Worm (Caenorhabditis elegans): ENCODE data around the gene amdh-1.

amdh-1 gene

ce11 chrIII:6280070-6280596, 28.5 kb downstream of the amdh-1 start, which contains the start of gene hmg-1.2 (continued):
- TF ChIP-seq Y56A3A.18 (GFP tag; IDR thresholded peaks at IDR 0.05) (no peak), F57A8.1 (GFP tag; optimal IDR thresholded peaks at IDR 0.05) (no peak), ceh-79 (tag; optimal IDR thresholded peaks at IDR 0.05) (peak; percentile 32), rec-8 (tag; optimal IDR thresholded peaks at IDR 0.05) (no peak), madf-8 (GFP tag; conservative IDR thresholded peaks at IDR 0.05) (no peak), hmg-1.2 (GFP tag; IDR thresholded peaks at IDR 0.05) (peak; percentile 99), F57C9.4 (tag; optimal IDR thresholded peaks at IDR 0.05) (no peak), Y67H2A.10 (GFP tag; conservative IDR thresholded peaks at IDR 0.05) (no peak), attf-6 (GFP tag; IDR thresholded peaks at IDR 0.05) (no peak), somi-1 (GFP tag; optimal IDR thresholded peaks at IDR 0.05) (peak; percentile 47), ceh-40 (GFP tag; IDR thresholded peaks at IDR 0.05) (no peak), B0261.1 (tag; optimal IDR thresholded peaks at IDR 0.05) (no peak), Y53F4B.3 (GFP tag; IDR thresholded peaks at IDR 0.05) (no peak), tbx-9 (tag; optimal IDR thresholded peaks at IDR 0.05; ENCODE audit: borderline replicate concordance) (no peak), snpc-1.1 (tag; optimal IDR thresholded peaks at IDR 0.05; ENCODE audit: insufficient read depth) (no peak), mel-28 (tag; optimal IDR thresholded peaks at IDR 0.05; ENCODE audit: borderline replicate concordance) (no peak), ceh-91 (GFP tag; IDR thresholded peaks at IDR 0.05) (no peak), bed-2 (GFP tag; IDR thresholded peaks at IDR 0.05) (no peak), cebp-1 (GFP tag; IDR thresholded peaks at IDR 0.05) (peak; percentile 74), cebp-1 (tag; optimal IDR thresholded peaks at IDR 0.05) (peak; percentile 94), nfya-1 (tag; optimal IDR thresholded peaks at IDR 0.05; ENCODE audit: borderline replicate concordance, insufficient read depth) (no peak), nhr-179 (tag; optimal IDR thresholded peaks at IDR 0.05) (no peak), fkh-3 (tag; optimal IDR thresholded peaks at IDR 0.05) (no peak), nfyb-1 (GFP tag; IDR thresholded peaks at IDR 0.05) (peak; percentile 86), ceh-27 (GFP tag; optimal IDR thresholded peaks at IDR 0.05) (peak; percentile 76), unc-130 (GFP tag; optimal IDR thresholded peaks at IDR 0.05) (no peak), egl-44 (GFP tag; IDR thresholded peaks at IDR 0.05) (no peak), F39B2.1 (GFP tag; IDR thresholded peaks at IDR 0.05) (no peak), him-1 (tag; optimal IDR thresholded peaks at IDR 0.05) (no peak), ets-4 (GFP tag; optimal IDR thresholded peaks at IDR 0.05) (no peak)

ce11 chrIII:6283024-6283423, 31.4 kb downstream of the amdh-1 start:
- TF ChIP-seq ztf-3 (GFP tag; optimal IDR thresholded peaks at IDR 0.05) (no peak), ekl-4 (GFP tag; IDR thresholded peaks at IDR 0.05) (0 out of 2 replicates have a peak, but pooled peaks have one; percentile 23), xnd-1 (tag; optimal IDR thresholded peaks at IDR 0.05) (peak; percentile 91), F33H1.4 (GFP tag; IDR thresholded peaks at IDR 0.05) (peak; percentile 43; the same call in 1 of the 2 replicates), athp-1 (tag; optimal IDR thresholded peaks at IDR 0.05) (no peak), madf-6 (GFP tag; IDR thresholded peaks at IDR 0.05) (peak; percentile 93), ccch-3 (GFP tag; optimal IDR thresholded peaks at IDR 0.05) (no peak), T26A5.8 (tag; optimal IDR thresholded peaks at IDR 0.05) (no peak), rpc-1 (optimal IDR thresholded peaks at IDR 0.05) (no peak), rpc-1 (tag; optimal IDR thresholded peaks at IDR 0.05) (no peak), Y56A3A.18 (GFP tag; IDR thresholded peaks at IDR 0.05) (no peak), madf-8 (GFP tag; conservative IDR thresholded peaks at IDR 0.05) (peak; percentile 74), K12H6.12 (tag; optimal IDR thresholded peaks at IDR 0.05) (no peak), hmg-1.2 (GFP tag; IDR thresholded peaks at IDR 0.05) (0 out of 2 replicates have a peak, but pooled peaks have one; percentile 14), efl-1 (GFP tag; optimal IDR thresholded peaks at IDR 0.05) (peak; percentile 6), B0035.1 (tag; optimal IDR thresholded peaks at IDR 0.05) (no peak), ceh-27 (GFP tag; optimal IDR thresholded peaks at IDR 0.05) (no peak), lsl-1 (GFP tag; optimal IDR thresholded peaks at IDR 0.05) (peak; percentile 89)
